Worm (Caenorhabditis elegans) whole organism, late embryonic: ENCODE measurements around the gene pcp-1.

ENCODE experiments used
- C38D4.7 ChIP-seq: fragments of 200-800 bp; sonication (Bioruptor generic); optimal IDR thresholded peaks from 2 replicates; lab custom pipeline; 2018; ENCODE audit warnings: mild to moderate bottlenecking, missing genetic modification characterization, moderate library complexity, missing compliant biosample characterization
- F13H6.1 ChIP-seq: sonication (generic microtip); optimal IDR thresholded peaks from 2 replicates; lab custom pipeline; 2016; ENCODE audit warnings: missing genetic modification characterization, missing compliant biosample characterization
- T23F11.4 ChIP-seq: fragments of 200-800 bp; sonication (Bioruptor generic); optimal IDR thresholded peaks from 2 replicates; lab custom pipeline; 2018; ENCODE audit warnings: mild to moderate bottlenecking, missing genetic modification characterization, missing compliant biosample characterization
- elt-2 ChIP-seq: sonication (generic microtip); optimal IDR thresholded peaks from 2 replicates; lab custom pipeline; 2016; ENCODE audit warnings: missing genetic modification reagents, missing genetic modification characterization, missing compliant biosample characterization
- lin-11 ChIP-seq: fragments of 200-800 bp; sonication (Bioruptor generic); optimal IDR thresholded peaks from 2 replicates; lab custom pipeline; 2018; ENCODE audit warnings: mild to moderate bottlenecking, missing genetic modification characterization, missing compliant biosample characterization
- sox-4 ChIP-seq: sonication (generic microtip); optimal IDR thresholded peaks from 2 replicates; lab custom pipeline; 2017; ENCODE audit warnings: mild to moderate bottlenecking, missing genetic modification characterization, inconsistent platforms, missing compliant biosample characterization
- ztf-16 ChIP-seq: sonication (generic microtip); optimal IDR thresholded peaks from 2 replicates; lab custom pipeline; 2017; ENCODE audit warnings: missing genetic modification characterization, missing compliant biosample characterization

ce11 chrIII:7788410-7788809 is 29.7 kb downstream of the pcp-1 start:
- TF ChIP-seq lin-11 (tag; lab: Kevin White, UChicago) = no peak
- no peak for TF ChIP-seq elt-2 (tag; lab: Kevin White, UChicago)
- no peak for TF ChIP-seq F13H6.1 (tag; lab: Kevin White, UChicago)
- TF ChIP-seq ztf-16 (tag; lab: Kevin White, UChicago) = no peak
- TF ChIP-seq C38D4.7 = no peak
- no peak for TF ChIP-seq sox-4 (tag; lab: Kevin White, UChicago)
- no peak for TF ChIP-seq T23F11.4
